Fruit fly (Drosophila melanogaster) whole organism, wandering third instar larva: ENCODE data around the gene sro.

Source experiments
- Abd-B ChIP-seq: fragments of >200 bp; optimal IDR thresholded peaks from 2 replicates; lab custom pipeline; 2017; ENCODE audit warnings: missing biosample characterization, missing genetic modification characterization
- CG32264 ChIP-seq: fragments of 200-800 bp; sonication (Bioruptor generic); optimal IDR thresholded peaks from 2 replicates; lab custom pipeline; 2016; ENCODE audit warnings: missing biosample characterization, missing genetic modification characterization
- CG9705 ChIP-seq: fragments of 200-800 bp; sonication (Bioruptor generic); optimal IDR thresholded peaks from 2 replicates; lab custom pipeline; 2018; ENCODE audit warnings: missing biosample characterization, mild to moderate bottlenecking, missing genetic modification characterization
- CrebA ChIP-seq: fragments of 200-800 bp; sonication (Bioruptor generic); optimal IDR thresholded peaks from 2 replicates; lab custom pipeline; 2016; ENCODE audit warnings: missing biosample characterization, mild to moderate bottlenecking, missing genetic modification characterization, borderline replicate concordance
- Dfd ChIP-seq: fragments of >200 bp; optimal IDR thresholded peaks from 2 replicates; lab custom pipeline; 2017; ENCODE audit warnings: missing biosample characterization, missing genetic modification characterization
- Dif ChIP-seq: fragments of 200-275, 200-300 bp; sonication (Bioruptor generic); optimal IDR thresholded peaks from 2 replicates; lab custom pipeline; 2018; ENCODE audit warnings: missing biosample characterization, missing genetic modification characterization; ENCODE audit not compliant: partially characterized antibody
- GATAd ChIP-seq: sonication (Bioruptor generic); optimal IDR thresholded peaks from 2 replicates; lab custom pipeline; 2016; ENCODE audit warnings: missing biosample characterization, missing genetic modification characterization
- HLH106 ChIP-seq: fragments of 200-800 bp; optimal IDR thresholded peaks from 3 replicates; lab custom pipeline; 2019; ENCODE audit warnings: missing biosample characterization, mild to moderate bottlenecking, missing genetic modification characterization, moderate library complexity
- Hnf4 ChIP-seq: fragments of 200-800 bp; sonication (Bioruptor generic); optimal IDR thresholded peaks from 2 replicates; lab custom pipeline; 2016; ENCODE audit warnings: missing biosample characterization, mild to moderate bottlenecking, missing genetic modification characterization
- Hr78 ChIP-seq: fragments of >200 bp; optimal IDR thresholded peaks from 2 replicates; lab custom pipeline; 2017; ENCODE audit warnings: missing biosample characterization, missing genetic modification characterization
- Hr83 ChIP-seq: fragments of 200-300 bp; sonication (Bioruptor generic); optimal IDR thresholded peaks from 2 replicates; lab custom pipeline; 2016; ENCODE audit warnings: missing biosample characterization, mild to moderate bottlenecking, missing genetic modification characterization, moderate library complexity; ENCODE audit not compliant: poor library complexity, severe bottlenecking
- Jra ChIP-seq: sonication (Bioruptor generic); optimal IDR thresholded peaks from 2 replicates; lab custom pipeline; 2016; ENCODE audit warnings: missing biosample characterization, missing genetic modification characterization
- Mio ChIP-seq: sonication (Bioruptor generic); optimal IDR thresholded peaks from 2 replicates; lab custom pipeline; 2016; ENCODE audit warnings: missing biosample characterization, missing genetic modification characterization
- Myc ChIP-seq: fragments of >200 bp; optimal IDR thresholded peaks from 2 replicates; lab custom pipeline; 2017
- N ChIP-seq: fragments of >200 bp; optimal IDR thresholded peaks from 2 replicates; lab custom pipeline; 2018; ENCODE audit warnings: missing biosample characterization, missing external identifiers, missing genetic modification characterization
- OdsH ChIP-seq: fragments of 200-800 bp; sonication (Bioruptor generic); optimal IDR thresholded peaks from 2 replicates; lab custom pipeline; 2016; ENCODE audit warnings: missing biosample characterization, mild to moderate bottlenecking, missing genetic modification characterization
- Rel ChIP-seq, 2 experiments: fragments of 200-800 bp; sonication (Bioruptor generic) in 1 of 2; optimal IDR thresholded peaks; 2 replicates in 1 of 2; 3 replicates in 1 of 2; lab custom pipeline; 2016 to 2019; ENCODE audit warnings: mild to moderate bottlenecking in 2 of 2, missing biosample characterization in 2 of 2, missing genetic modification characterization in 2 of 2, moderate library complexity in 1 of 2
- Sp1 ChIP-seq: fragments of 200-800 bp; sonication (Bioruptor generic); optimal IDR thresholded peaks from 3 replicates; lab custom pipeline; 2019; ENCODE audit warnings: missing biosample characterization, mild to moderate bottlenecking, missing genetic modification characterization, moderate library complexity
- Vsx2 ChIP-seq: fragments of 200-300, 225-300 bp; sonication (Bioruptor generic); optimal IDR thresholded peaks from 2 replicates; lab custom pipeline; 2018; ENCODE audit warnings: missing biosample characterization, missing genetic modification characterization; ENCODE audit not compliant: partially characterized antibody
- br ChIP-seq: fragments of 200-800 bp; sonication (Bioruptor generic); optimal IDR thresholded peaks from 2 replicates; lab custom pipeline; 2016; ENCODE audit warnings: missing biosample characterization, missing genetic modification characterization
- brk ChIP-seq: fragments of 200-800 bp; sonication (Bioruptor generic); optimal IDR thresholded peaks from 2 replicates; lab custom pipeline; 2016; ENCODE audit warnings: missing biosample characterization, mild to moderate bottlenecking, missing genetic modification characterization
- dl ChIP-seq, 2 experiments: fragments of 175-275, 200-275 bp in 1 of 2; fragments of 200-275 bp in 1 of 2; sonication (Bioruptor generic); optimal IDR thresholded peaks; lab custom pipeline; 2018; ENCODE audit warnings: mild to moderate bottlenecking in 2 of 2, missing biosample characterization in 2 of 2, missing genetic modification characterization in 2 of 2, moderate library complexity in 2 of 2; ENCODE audit not compliant: partially characterized antibody in 2 of 2, insufficient read depth in 1 of 2
- dmrt93B ChIP-seq: fragments of 200-800 bp; sonication (Bioruptor generic); optimal IDR thresholded peaks from 2 replicates; lab custom pipeline; 2018; ENCODE audit warnings: missing biosample characterization, mild to moderate bottlenecking, missing genetic modification characterization
- dsf ChIP-seq: sonication (Bioruptor generic); optimal IDR thresholded peaks from 2 replicates; lab custom pipeline; 2016; ENCODE audit warnings: missing biosample characterization, missing genetic modification characterization, borderline replicate concordance
- ey ChIP-seq: fragments of 200-800 bp; sonication (Bioruptor generic); optimal IDR thresholded peaks from 2 replicates; lab custom pipeline; 2016; ENCODE audit warnings: missing biosample characterization, missing genetic modification characterization
- foxo ChIP-seq, 2 experiments: fragments of 200-800 bp; sonication (Bioruptor generic); optimal IDR thresholded peaks; 2 replicates in 1 of 2; 3 replicates in 1 of 2; lab custom pipeline; 2016 to 2017; ENCODE audit warnings: missing biosample characterization in 2 of 2, missing genetic modification characterization in 2 of 2
- fru ChIP-seq: fragments of 200-800 bp; sonication (Bioruptor generic); optimal IDR thresholded peaks from 3 replicates; lab custom pipeline; 2016; ENCODE audit warnings: missing biosample characterization, mild to moderate bottlenecking, missing genetic modification characterization
- h ChIP-seq: fragments of 200-800 bp; sonication (Bioruptor generic); optimal IDR thresholded peaks from 3 replicates; lab custom pipeline; 2016; ENCODE audit warnings: missing biosample characterization, mild to moderate bottlenecking, missing genetic modification characterization
- jim ChIP-seq: fragments of 175-275, 200-325 bp; sonication (Bioruptor generic); optimal IDR thresholded peaks from 2 replicates; lab custom pipeline; 2016; ENCODE audit warnings: missing biosample characterization, mild to moderate bottlenecking, missing genetic modification characterization
- lola ChIP-seq: fragments of >200 bp; optimal IDR thresholded peaks from 2 replicates; lab custom pipeline; 2017; ENCODE audit warnings: missing biosample characterization, missing genetic modification characterization
- pan ChIP-seq: fragments of >200 bp; optimal IDR thresholded peaks from 2 replicates; lab custom pipeline; 2017
- psq ChIP-seq: fragments of 200-800 bp; sonication (Bioruptor generic); optimal IDR thresholded peaks from 3 replicates; lab custom pipeline; 2017; ENCODE audit warnings: missing biosample characterization, mild to moderate bottlenecking, missing genetic modification characterization, moderate library complexity
- rgr ChIP-seq: fragments of 200-800 bp; sonication (Bioruptor generic); optimal IDR thresholded peaks from 3 replicates; lab custom pipeline; 2016; ENCODE audit warnings: missing biosample characterization, mild to moderate bottlenecking, missing genetic modification characterization
- sage ChIP-seq: fragments of 200-800 bp; sonication (Bioruptor generic); optimal IDR thresholded peaks from 2 replicates; lab custom pipeline; 2016; ENCODE audit warnings: missing biosample characterization, mild to moderate bottlenecking, missing genetic modification characterization
- sv ChIP-seq: fragments of 200-800 bp; sonication (Bioruptor generic); optimal IDR thresholded peaks from 3 replicates; lab custom pipeline; 2016; ENCODE audit warnings: missing biosample characterization, missing genetic modification characterization
- tai ChIP-seq: sonication (Bioruptor generic); optimal IDR thresholded peaks from 2 replicates; lab custom pipeline; 2016; ENCODE audit warnings: missing biosample characterization, missing genetic modification characterization
- usp ChIP-seq: fragments of >200 bp; optimal IDR thresholded peaks from 2 replicates; lab custom pipeline; 2017; ENCODE audit warnings: missing biosample characterization, missing genetic modification characterization
- woc ChIP-seq: sonication (Bioruptor generic); optimal IDR thresholded peaks from 2 replicates; lab custom pipeline; 2016; ENCODE audit warnings: missing biosample characterization, mild to moderate bottlenecking, missing genetic modification characterization

Gene sro

dm6 chr3R:29777213-29777612, 17.2 kb upstream of the sro start:
- TF ChIP-seq Abd-B (no peak), jim (GFP tag; lab: Kevin White, UChicago) (no peak), usp (GFP tag; lab: Kevin White, UChicago) (no peak), OdsH (GFP tag; lab: Kevin White, UChicago) (no peak), Jra (GFP tag; lab: Kevin White, UChicago) (no peak), br (GFP tag; lab: Kevin White, UChicago) (no peak), Hnf4 (no peak), Hr78 (no peak), CrebA (GFP tag; lab: Kevin White, UChicago) (no peak), tai (GFP tag; lab: Kevin White, UChicago) (no peak), Vsx2 (no peak), fru (GFP tag; lab: Kevin White, UChicago) (no peak), CG32264 (GFP tag; lab: Kevin White, UChicago) (no peak), Mio (no peak), brk (no peak)

- TF ChIP-seq Vsx2 (no peak), tai (GFP tag; lab: Kevin White, UChicago) (no peak), Myc (lab: Kevin White, UChicago) (no peak), Jra (GFP tag; lab: Kevin White, UChicago) (peak; percentile 49), dsf (GFP tag; lab: Kevin White, UChicago) (no peak), GATAd (GFP tag; lab: Kevin White, UChicago) (no peak), ey (GFP tag; lab: Kevin White, UChicago) (peak; percentile 39), dmrt93B (peak; percentile 14), Dfd (GFP tag; lab: Kevin White, UChicago) (peak; percentile 57), foxo (GFP tag; optimal IDR thresholded peaks at IDR 0.05; lab: Kevin White, UChicago) (peak in 1 of 2 experiments; percentile 45), CrebA (GFP tag; lab: Kevin White, UChicago) (no peak), OdsH (GFP tag; lab: Kevin White, UChicago) (peak; percentile 29), Sp1 (peak; percentile 17), psq (GFP tag; lab: Kevin White, UChicago) (peak; percentile 34), fru (GFP tag; lab: Kevin White, UChicago) (peak; percentile 54), jim (GFP tag; lab: Kevin White, UChicago) (no peak), Hr83 (GFP tag; lab: Kevin White, UChicago) (no peak), HLH106 (tag; lab: Kevin White, UChicago) (peak; percentile 28), usp (GFP tag; lab: Kevin White, UChicago) (no peak), N (GFP tag; lab: Kevin White, UChicago) (no peak), h (GFP tag; lab: Kevin White, UChicago) (peak; percentile 33), sage (GFP tag; lab: Kevin White, UChicago) (no peak), CG32264 (GFP tag; lab: Kevin White, UChicago) (no peak), Dif (no peak), brk (peak; percentile 0), Hr78 (no peak), CG9705 (no peak), Rel (GFP tag; optimal IDR thresholded peaks at IDR 0.05; lab: Kevin White, UChicago) (no peak), Rel (tag; optimal IDR thresholded peaks at IDR 0.05; lab: Kevin White, UChicago) (peak; percentile 83), Hnf4 (no peak), pan (peak; percentile 38), woc (GFP tag; lab: Kevin White, UChicago) (peak; percentile 86), Mio (no peak), sv (GFP tag; lab: Kevin White, UChicago) (no peak), lola (GFP tag; lab: Kevin White, UChicago) (no peak), rgr (GFP tag; lab: Kevin White, UChicago) (peak; percentile 41), dl (GFP tag; optimal IDR thresholded peaks at IDR 0.05; lab: Kevin White, UChicago; ENCODE audit: insufficient read depth in 1 of 2, partially characterized antibody in 2 of 2) (no peak), Abd-B (no peak), br (GFP tag; lab: Kevin White, UChicago) (peak; percentile 53)
- TF ChIP-seq, all 38 proteins: peak for 17
Observed at dm6 chr3R:29778139-29778984, 16.0 kb upstream of the sro start.
